Worm (Caenorhabditis elegans) whole organism, L1 larva: ENCODE data around the gene slc-17.1.
A peak's percentile ranks its signal among the peaks of the same experiment; 100 is the strongest.

Experiments
- C04F5.9 ChIP-seq: sonication (generic microtip); optimal IDR thresholded peaks from 2 replicates; lab custom pipeline; 2016; ENCODE audit warnings: missing genetic modification characterization, missing compliant biosample characterization
- C16A3.4 ChIP-seq: fragments of 150-350 bp; optimal IDR thresholded peaks from 2 replicates; lab custom pipeline; 2014; ENCODE audit warnings: missing biosample characterization, missing genetic modification characterization
- C34B4.2 ChIP-seq: sonication (generic microtip); optimal IDR thresholded peaks from 2 replicates; lab custom pipeline; 2017; ENCODE audit warnings: mild to moderate bottlenecking, missing genetic modification characterization, missing compliant biosample characterization
- aha-1 ChIP-seq: fragments of 150-350 bp; optimal IDR thresholded peaks from 2 replicates; lab custom pipeline; 2014; ENCODE audit warnings: missing biosample characterization, missing genetic modification characterization
- alr-1 ChIP-seq: fragments of 200-800 bp; sonication (Bioruptor generic); optimal IDR thresholded peaks from 2 replicates; lab custom pipeline; 2018; ENCODE audit warnings: borderline replicate concordance, mild to moderate bottlenecking, missing genetic modification characterization, missing compliant biosample characterization
- aly-2 ChIP-seq: fragments of 150-350 bp; optimal IDR thresholded peaks from 2 replicates; lab custom pipeline; 2014; ENCODE audit warnings: missing biosample characterization, missing genetic modification characterization
- blmp-1 ChIP-seq: fragments of 150-350 bp; optimal IDR thresholded peaks from 2 replicates; lab custom pipeline; 2014; ENCODE audit warnings: missing biosample characterization, missing genetic modification characterization
- ceh-63 ChIP-seq: fragments of 200-800 bp; sonication (Bioruptor generic); optimal IDR thresholded peaks from 2 replicates; lab custom pipeline; 2018; ENCODE audit warnings: mild to moderate bottlenecking, missing genetic modification characterization, missing compliant biosample characterization
- ceh-82 ChIP-seq, 3 experiments: fragments of 150-350 bp in 1 of 3; sonication (generic microtip) in 2 of 3; optimal IDR thresholded peaks; 2 replicates each; lab custom pipeline; 2014 to 2017; ENCODE audit warnings: missing biosample characterization in 3 of 3, missing genetic modification characterization in 3 of 3
- ceh-88 ChIP-seq: fragments of 200-800 bp; sonication (Bioruptor generic); IDR thresholded peaks from 2 replicates; pipeline ENCODE4 v1.3.6; 2022; ENCODE audit warnings: missing genetic modification characterization, missing compliant biosample characterization
- ceh-90 ChIP-seq: sonication (generic microtip); optimal IDR thresholded peaks from 2 replicates; lab custom pipeline; 2016; ENCODE audit warnings: missing genetic modification characterization, missing compliant biosample characterization
- ces-1 ChIP-seq: fragments of 150-350 bp; optimal IDR thresholded peaks from 2 replicates; lab custom pipeline; 2014; ENCODE audit warnings: missing biosample characterization, missing genetic modification reagents, missing genetic modification characterization
- dpl-1 ChIP-seq, 3 experiments: fragments of 150-350 bp in 2 of 3; sonication (generic microtip) in 1 of 3; optimal IDR thresholded peaks; 2 replicates each; lab custom pipeline; 2014 to 2017; ENCODE audit warnings: missing biosample characterization in 3 of 3, missing genetic modification characterization in 3 of 3, missing genetic modification reagents in 3 of 3
- dsc-1 ChIP-seq: sonication (generic microtip); optimal IDR thresholded peaks from 2 replicates; lab custom pipeline; 2016; ENCODE audit warnings: mild to moderate bottlenecking, missing genetic modification characterization, missing compliant biosample characterization
- efl-1 ChIP-seq, 4 experiments: fragments of 150-350 bp; optimal IDR thresholded peaks in 3 of 4; peaks in 1 of 4; 1 replicate in 1 of 4; 2 replicates in 3 of 4; lab custom pipeline; 2014; ENCODE audit warnings: missing biosample characterization in 2 of 4, missing genetic modification characterization in 2 of 4, missing genetic modification reagents in 2 of 4
- efl-3 ChIP-seq: fragments of 200-800 bp; sonication (Bioruptor generic); optimal IDR thresholded peaks from 2 replicates; lab custom pipeline; 2018; ENCODE audit warnings: mild to moderate bottlenecking, missing genetic modification characterization, missing compliant biosample characterization
- egl-27 ChIP-seq, 2 experiments: fragments of 150-350 bp in 1 of 2; sonication (generic microtip); optimal IDR thresholded peaks; 3 replicates each; lab custom pipeline; 2017 to 2018; ENCODE audit warnings: missing biosample characterization in 2 of 2, missing genetic modification characterization in 2 of 2, missing genetic modification reagents in 2 of 2
- elt-2 ChIP-seq: sonication (generic microtip); optimal IDR thresholded peaks from 2 replicates; lab custom pipeline; 2016; ENCODE audit warnings: missing genetic modification characterization, mild to moderate bottlenecking, inconsistent platforms, missing compliant biosample characterization, missing genetic modification reagents
- elt-3 ChIP-seq, 6 experiments: fragments of 150-350 bp in 1 of 6; sonication (generic microtip); optimal IDR thresholded peaks; 2 replicates each; lab custom pipeline; 2017 to 2018; ENCODE audit warnings: missing biosample characterization in 6 of 6, missing genetic modification characterization in 6 of 6, inconsistent platforms in 1 of 6
- ets-5 ChIP-seq: fragments of 200-800 bp; sonication (Bioruptor generic); IDR thresholded peaks from 2 replicates; pipeline ENCODE4 v1.3.6; 2022; ENCODE audit warnings: missing genetic modification characterization, missing compliant biosample characterization
- fos-1 ChIP-seq: fragments of 150-350 bp; optimal IDR thresholded peaks from 2 replicates; lab custom pipeline; 2014; ENCODE audit warnings: missing biosample characterization, missing genetic modification characterization
- grh-1 ChIP-seq: fragments of 200-800 bp; sonication (Bioruptor generic); IDR thresholded peaks from 2 replicates; pipeline ENCODE4 v1.3.6; 2022; ENCODE audit warnings: missing genetic modification reagents, missing genetic modification characterization, missing compliant biosample characterization
- irx-1 ChIP-seq: sonication (generic microtip); optimal IDR thresholded peaks from 2 replicates; lab custom pipeline; 2016; ENCODE audit warnings: missing genetic modification characterization, missing compliant biosample characterization
- jun-1 ChIP-seq: fragments of 150-350 bp; optimal IDR thresholded peaks from 2 replicates; lab custom pipeline; 2014; ENCODE audit warnings: missing biosample characterization, missing genetic modification reagents, missing genetic modification characterization
- lin-13 ChIP-seq: fragments of 150-350 bp; optimal IDR thresholded peaks from 2 replicates; lab custom pipeline; 2014; ENCODE audit warnings: missing biosample characterization, missing genetic modification reagents, missing genetic modification characterization
- lin-14 ChIP-seq: fragments of 200-800 bp; sonication (Bioruptor generic); optimal IDR thresholded peaks from 2 replicates; lab custom pipeline; 2018; ENCODE audit warnings: mild to moderate bottlenecking, missing genetic modification characterization, moderate library complexity, missing compliant biosample characterization
- lin-15B ChIP-seq: fragments of 150-350 bp; sonication (generic microtip); optimal IDR thresholded peaks from 3 replicates; lab custom pipeline; 2014; ENCODE audit warnings: missing biosample characterization, missing genetic modification characterization
- lin-35 ChIP-seq, 2 experiments: fragments of 150-350 bp; optimal IDR thresholded peaks; 2 replicates each; lab custom pipeline; 2014; ENCODE audit warnings: missing biosample characterization in 2 of 2, missing genetic modification characterization in 2 of 2, missing genetic modification reagents in 2 of 2
- lin-39 ChIP-seq: fragments of 150-350 bp; optimal IDR thresholded peaks from 2 replicates; lab custom pipeline; 2014; ENCODE audit warnings: missing biosample characterization, missing genetic modification reagents, missing genetic modification characterization
- lsy-2 ChIP-seq, 2 experiments: fragments of 150-350 bp; optimal IDR thresholded peaks; 2 replicates each; lab custom pipeline; 2014; ENCODE audit warnings: missing biosample characterization in 2 of 2, missing genetic modification characterization in 2 of 2
- mab-9 ChIP-seq: fragments of 200-800 bp; sonication (Bioruptor generic); IDR thresholded peaks from 2 replicates; pipeline ENCODE4 v1.3.6; 2022; ENCODE audit warnings: missing genetic modification reagents, missing genetic modification characterization, missing compliant biosample characterization
- mdl-1 ChIP-seq, 2 experiments: fragments of 150-350 bp; optimal IDR thresholded peaks; 2 replicates each; lab custom pipeline; 2014 to 2017; ENCODE audit warnings: missing biosample characterization in 2 of 2, missing genetic modification characterization in 2 of 2, inconsistent platforms in 1 of 2
- mef-2 ChIP-seq: fragments of 150-350 bp; optimal IDR thresholded peaks from 2 replicates; lab custom pipeline; 2014; ENCODE audit warnings: missing biosample characterization, missing genetic modification characterization
- mep-1 ChIP-seq: fragments of 150-350 bp; optimal IDR thresholded peaks from 2 replicates; lab custom pipeline; 2014; ENCODE audit warnings: missing biosample characterization, missing genetic modification characterization
- nhr-12 ChIP-seq: sonication (generic microtip); optimal IDR thresholded peaks from 2 replicates; lab custom pipeline; 2017; ENCODE audit warnings: missing biosample characterization, missing genetic modification characterization
- nhr-19 ChIP-seq: fragments of 200-800 bp; sonication (Bioruptor generic); conservative IDR thresholded peaks from 2 replicates; pipeline ENCODE4 v1.3.6; 2022; ENCODE audit warnings: missing genetic modification characterization, missing compliant biosample characterization
- nhr-20 ChIP-seq: sonication (generic microtip); optimal IDR thresholded peaks from 2 replicates; lab custom pipeline; 2016; ENCODE audit warnings: mild to moderate bottlenecking, missing genetic modification characterization, missing compliant biosample characterization
- nhr-47 ChIP-seq: sonication (generic microtip); optimal IDR thresholded peaks from 2 replicates; lab custom pipeline; 2016; ENCODE audit warnings: mild to moderate bottlenecking, missing genetic modification characterization, moderate library complexity, missing compliant biosample characterization
- nhr-71 ChIP-seq: sonication (generic microtip); optimal IDR thresholded peaks from 2 replicates; lab custom pipeline; 2016; ENCODE audit warnings: mild to moderate bottlenecking, missing genetic modification characterization, moderate library complexity, missing compliant biosample characterization
- nhr-76 ChIP-seq: sonication (generic microtip); optimal IDR thresholded peaks from 2 replicates; lab custom pipeline; 2017; ENCODE audit warnings: missing biosample characterization, missing genetic modification characterization
- nhr-85 ChIP-seq: sonication (generic microtip); peaks from one replicate; lab custom pipeline; 2016; ENCODE audit warnings: missing genetic modification characterization, inconsistent platforms, missing compliant biosample characterization
- nhr-90 ChIP-seq: sonication (generic microtip); optimal IDR thresholded peaks from 2 replicates; lab custom pipeline; 2016; ENCODE audit warnings: mild to moderate bottlenecking, missing genetic modification characterization, missing compliant biosample characterization; ENCODE audit not compliant: poor library complexity
- snu-23 ChIP-seq: sonication (generic microtip); optimal IDR thresholded peaks from 2 replicates; lab custom pipeline; 2016; ENCODE audit warnings: missing genetic modification characterization, missing compliant biosample characterization
- sox-4 ChIP-seq: sonication (generic microtip); optimal IDR thresholded peaks from 2 replicates; lab custom pipeline; 2016; ENCODE audit warnings: missing genetic modification characterization, missing compliant biosample characterization
- sptf-1 ChIP-seq: fragments of 150-350 bp; optimal IDR thresholded peaks from 2 replicates; lab custom pipeline; 2014; ENCODE audit warnings: missing biosample characterization, missing genetic modification characterization
- sup-37 ChIP-seq: fragments of 200-800 bp; sonication (Bioruptor generic); optimal IDR thresholded peaks from 2 replicates; lab custom pipeline; 2018; ENCODE audit warnings: mild to moderate bottlenecking, missing genetic modification characterization, missing compliant biosample characterization
- tbx-2 ChIP-seq: sonication (generic microtip); optimal IDR thresholded peaks from 2 replicates; lab custom pipeline; 2016; ENCODE audit warnings: missing genetic modification characterization, missing compliant biosample characterization
- unc-130 ChIP-seq: fragments of 150-350 bp; optimal IDR thresholded peaks from 2 replicates; lab custom pipeline; 2017; ENCODE audit warnings: missing biosample characterization, missing genetic modification characterization, inconsistent platforms
- unc-30 ChIP-seq: sonication (generic microtip); optimal IDR thresholded peaks from 2 replicates; lab custom pipeline; 2017; ENCODE audit warnings: missing biosample characterization, missing genetic modification characterization
- vab-15 ChIP-seq: sonication (generic microtip); optimal IDR thresholded peaks from 2 replicates; lab custom pipeline; 2017; ENCODE audit warnings: missing genotype, mild to moderate bottlenecking, missing genetic modification characterization, missing compliant biosample characterization
- zag-1 ChIP-seq: fragments of 150-350 bp; optimal IDR thresholded peaks from 2 replicates; lab custom pipeline; 2014; ENCODE audit warnings: missing biosample characterization, missing genetic modification characterization
- zip-4 ChIP-seq: fragments of 200-800 bp; sonication (Bioruptor generic); optimal IDR thresholded peaks from 2 replicates; lab custom pipeline; 2018; ENCODE audit warnings: mild to moderate bottlenecking, missing genetic modification characterization, moderate library complexity, missing compliant biosample characterization
- ztf-11 ChIP-seq, 2 experiments: sonication (generic microtip); optimal IDR thresholded peaks; 2 replicates each; lab custom pipeline; 2016 to 2017; ENCODE audit warnings: missing genetic modification characterization in 2 of 2, missing biosample characterization in 1 of 2, missing compliant biosample characterization in 1 of 2

Gene slc-17.1

DNA sequence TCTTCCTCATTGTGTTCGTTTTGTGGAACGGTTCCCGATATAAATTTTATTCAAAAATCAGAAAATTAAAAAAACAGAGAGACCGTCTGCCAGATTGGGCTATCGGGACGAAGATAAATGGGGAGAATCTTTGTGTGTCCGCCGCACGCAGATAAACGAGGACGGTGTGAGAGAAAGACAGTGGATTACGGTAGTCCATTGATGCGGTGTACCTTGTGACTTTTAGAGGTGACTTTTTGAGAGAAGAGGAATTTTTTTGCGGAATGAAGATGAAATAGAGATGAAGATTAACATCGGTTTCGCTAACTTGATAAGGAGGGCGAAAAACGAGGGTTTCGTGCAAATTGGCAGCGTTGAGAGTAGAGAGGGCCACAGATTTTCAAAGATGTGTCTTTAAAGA lies 36.9 kb downstream of the slc-17.1 start:
- TF ChIP-seq lsy-2 (tag; optimal IDR thresholded peaks at IDR 0.05; lab: Kevin White, UChicago): peak; percentile 70 to 93
- TF ChIP-seq vab-15 (tag; lab: Kevin White, UChicago): no peak
- TF ChIP-seq elt-2 (tag; lab: Kevin White, UChicago): no peak
- TF ChIP-seq fos-1 (tag; lab: Kevin White, UChicago): no peak
- TF ChIP-seq elt-3 (tag; optimal IDR thresholded peaks at IDR 0.05; lab: Kevin White, UChicago): peak in 3 of 6 experiments; percentile 26 to 93 (median 59)
- TF ChIP-seq nhr-12 (tag; lab: Kevin White, UChicago): no peak
- peak; percentile 46; the same call in 1 of the 2 replicates for TF ChIP-seq grh-1 (GFP tag; lab: Robert Waterston, UW)
- no peak for TF ChIP-seq egl-27 (tag; optimal IDR thresholded peaks at IDR 0.05; lab: Kevin White, UChicago)
- no peak for TF ChIP-seq lin-39 (tag; lab: Kevin White, UChicago)
- TF ChIP-seq zag-1 (tag; lab: Kevin White, UChicago): no peak
- peak; percentile 10 for TF ChIP-seq efl-3 (GFP tag; lab: Kevin White, UChicago)
- no peak for TF ChIP-seq mab-9 (GFP tag; lab: Robert Waterston, UW)
- peak; percentile 77 for TF ChIP-seq nhr-71 (tag; lab: Kevin White, UChicago)
- TF ChIP-seq lin-13 (GFP tag; lab: Kevin White, UChicago): peak; percentile 40
- TF ChIP-seq C16A3.4 (tag; lab: Kevin White, UChicago): no peak
- no peak for TF ChIP-seq sptf-1
- TF ChIP-seq lin-14 (GFP tag; lab: Kevin White, UChicago): peak; percentile 81
- TF ChIP-seq ets-5 (GFP tag; lab: Robert Waterston, UW): no peak
- no peak for TF ChIP-seq nhr-76 (tag; lab: Kevin White, UChicago)
- TF ChIP-seq nhr-47 (tag; lab: Kevin White, UChicago): peak; percentile 45
- no peak for TF ChIP-seq dpl-1 (GFP tag; optimal IDR thresholded peaks at IDR 0.05; lab: Kevin White, UChicago)
- no peak for TF ChIP-seq unc-30 (tag; lab: Kevin White, UChicago)
- no peak for TF ChIP-seq ceh-63 (GFP tag; lab: Kevin White, UChicago)
- TF ChIP-seq jun-1: no peak
- TF ChIP-seq mef-2 (tag; lab: Kevin White, UChicago): no peak
- no peak for TF ChIP-seq C34B4.2
- peak; percentile 68 for TF ChIP-seq nhr-90 (tag; lab: Kevin White, UChicago)
- TF ChIP-seq blmp-1 (tag; lab: Kevin White, UChicago): peak; percentile 91
- no peak for TF ChIP-seq ztf-11 (tag; optimal IDR thresholded peaks at IDR 0.05; lab: Kevin White, UChicago)
- TF ChIP-seq nhr-19: peak; percentile 48
- TF ChIP-seq unc-130: peak; percentile 25
- no peak for TF ChIP-seq alr-1 (tag; lab: Kevin White, UChicago)
- TF ChIP-seq irx-1 (tag; lab: Kevin White, UChicago): peak; percentile 67
- no peak for TF ChIP-seq ceh-88
- peak; percentile 96 for TF ChIP-seq nhr-85 (tag; lab: Kevin White, UChicago)
- TF ChIP-seq lin-35 (GFP tag; optimal IDR thresholded peaks at IDR 0.05; lab: Kevin White, UChicago): peak in 1 of 2 experiments; percentile 41
- TF ChIP-seq mdl-1 (tag; optimal IDR thresholded peaks at IDR 0.05; lab: Kevin White, UChicago): peak in 1 of 2 experiments; percentile 65
- TF ChIP-seq aha-1 (tag; lab: Kevin White, UChicago): no peak
- TF ChIP-seq efl-1 (optimal IDR thresholded peaks at IDR 0.05; lab: Kevin White, UChicago): no peak
- TF ChIP-seq efl-1 (GFP tag; optimal IDR thresholded peaks at IDR 0.05 in 1 of 2; lab: Kevin White, UChicago): no peak
- TF ChIP-seq dsc-1 (tag; lab: Kevin White, UChicago): no peak
- TF ChIP-seq lin-15B (tag; lab: Kevin White, UChicago): no peak
- no peak for TF ChIP-seq ceh-90 (tag; lab: Kevin White, UChicago)
- no peak for TF ChIP-seq sup-37
- TF ChIP-seq ceh-82 (tag; optimal IDR thresholded peaks at IDR 0.05; lab: Kevin White, UChicago): no peak
- no peak for TF ChIP-seq sox-4 (tag; lab: Kevin White, UChicago)
- peak; percentile 87 for TF ChIP-seq nhr-20 (tag; lab: Kevin White, UChicago)
- TF ChIP-seq C04F5.9 (tag; lab: Kevin White, UChicago): no peak
- TF ChIP-seq mep-1 (tag; lab: Kevin White, UChicago): peak; percentile 47
- TF ChIP-seq snu-23 (GFP tag; lab: Kevin White, UChicago): peak; percentile 72
- TF ChIP-seq tbx-2 (tag; lab: Kevin White, UChicago): peak; percentile 48
- TF ChIP-seq zip-4 (GFP tag; lab: Kevin White, UChicago): no peak
- TF ChIP-seq ces-1 (GFP tag; lab: Kevin White, UChicago): no peak
- no peak for TF ChIP-seq aly-2 (tag; lab: Kevin White, UChicago)
